Fruit fly (Drosophila melanogaster) whole organism, pupa: ENCODE results near the gene MED11.

Experiments
- CG4496 ChIP-seq: fragments of 200-800 bp; sonication (Bioruptor generic); IDR thresholded peaks from 3 replicates; pipeline ENCODE4 v1.3.6; 2022; ENCODE audit warnings: missing biosample characterization, missing genetic modification characterization
- CG9948 ChIP-seq: fragments of 200-800 bp; sonication (Bioruptor generic); optimal IDR thresholded peaks from 2 replicates; lab custom pipeline; 2018; ENCODE audit warnings: missing biosample characterization, mild to moderate bottlenecking, missing genetic modification characterization, moderate library complexity
- D1 ChIP-seq: fragments of 200-800 bp; sonication (Bioruptor generic); optimal IDR thresholded peaks from 2 replicates; lab custom pipeline; 2018; ENCODE audit warnings: missing biosample characterization, mild to moderate bottlenecking, missing genetic modification characterization, moderate library complexity
- EcR ChIP-seq: fragments of 200-800 bp; sonication (Bioruptor generic); optimal IDR thresholded peaks from 3 replicates; lab custom pipeline; 2019; ENCODE audit warnings: missing biosample characterization, missing genetic modification characterization, mild to moderate bottlenecking, moderate library complexity, missing genetic modification reagents
- Ets98B ChIP-seq: fragments of 200-800 bp; sonication (Bioruptor generic); IDR thresholded peaks from 2 replicates; pipeline ENCODE4 v1.3.6; 2022; ENCODE audit warnings: missing biosample characterization, missing genetic modification characterization
- Snoo ChIP-seq: fragments of 200-800 bp; sonication (Bioruptor generic); optimal IDR thresholded peaks from 3 replicates; lab custom pipeline; 2017; ENCODE audit warnings: missing biosample characterization, mild to moderate bottlenecking, missing genetic modification characterization, inconsistent platforms
- fd96Ca ChIP-seq: fragments of 200-800 bp; sonication (Bioruptor generic); IDR thresholded peaks from 3 replicates; pipeline ENCODE4 v1.3.6; 2022; ENCODE audit warnings: missing biosample characterization, missing genetic modification characterization

dm6 chr3L:18763486-18764436 is 18.1 kb downstream of the MED11 start:
- TF ChIP-seq CG9948 (no peak), CG4496 (GFP tag; lab: Robert Waterston, UW) (no peak), Snoo (tag; lab: Kevin White, UChicago) (no peak), EcR (GFP tag; lab: Kevin White, UChicago) (no peak), D1 (tag; lab: Kevin White, UChicago) (no peak), fd96Ca (GFP tag; lab: Robert Waterston, UW) (peak; percentile 33; the same call in 1 of the 3 replicates), Ets98B (GFP tag; lab: Robert Waterston, UW) (no peak)
